Fruit fly (Drosophila melanogaster): Measurements from ENCODE around the gene pasha.
A peak's percentile ranks its signal among the peaks of the same experiment; 100 is the strongest.

pasha gene

DNA sequence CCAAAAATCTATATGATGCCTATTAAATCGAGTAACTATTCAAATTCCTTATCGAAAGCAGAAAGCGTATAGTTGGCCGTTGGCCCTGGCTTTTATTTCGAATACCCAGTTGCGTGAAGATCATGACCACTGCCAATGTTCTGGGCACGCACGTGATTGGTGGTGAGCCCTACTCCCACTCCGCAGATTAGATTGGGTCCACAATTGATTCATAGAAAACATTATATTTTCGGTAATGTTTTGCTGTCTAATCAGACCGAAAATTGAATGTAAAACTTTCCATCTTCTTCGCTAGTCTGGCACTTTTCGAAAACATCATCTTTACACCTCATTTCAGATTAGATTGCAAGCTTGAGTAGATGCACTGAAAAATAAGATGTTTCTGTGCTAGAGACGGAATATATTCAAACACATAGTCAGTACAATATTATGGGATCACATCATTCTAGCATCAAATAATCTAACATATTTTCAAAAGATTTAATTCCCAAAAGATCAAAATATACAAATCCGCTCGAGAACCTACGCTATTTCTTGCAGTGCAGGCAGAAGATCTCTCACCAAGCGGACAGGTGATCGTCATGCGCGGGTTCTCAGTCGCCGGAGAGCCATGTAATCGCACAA lies 25.4 kb upstream of the pasha start, which contains the start of gene CG1774 (continued):
- peak; percentile 76 for TF ChIP-seq CG6813 (GFP tag; optimal IDR thresholded peaks at IDR 0.05)
- no peak for TF ChIP-seq sim (GFP tag; IDR thresholded peaks at IDR 0.05)
- peak; percentile 82 for TF ChIP-seq bcd (GFP tag; optimal IDR thresholded peaks at IDR 0.05)
- TF ChIP-seq Ravus (GFP tag; IDR thresholded peaks at IDR 0.05) = peak; percentile 22
- peak; percentile 64 for TF ChIP-seq CG31441 (GFP tag; IDR thresholded peaks at IDR 0.05)
- peak; percentile 65 for TF ChIP-seq toy (GFP tag; IDR thresholded peaks at IDR 0.05)
- no peak for TF ChIP-seq Dip2 (GFP tag; IDR thresholded peaks at IDR 0.05)
- TF ChIP-seq CG2202 (tag; optimal IDR thresholded peaks at IDR 0.05) = no peak
- TF ChIP-seq CG31224 (GFP tag; IDR thresholded peaks at IDR 0.05) = peak; percentile 72
- TF ChIP-seq CG4707 (GFP tag; optimal IDR thresholded peaks at IDR 0.05) = no peak
- peak; percentile 45 for TF ChIP-seq YL-1 (GFP tag; optimal IDR thresholded peaks at IDR 0.05)
- no peak for TF ChIP-seq fd102C (GFP tag; optimal IDR thresholded peaks at IDR 0.05)
- peak; percentile 73 for TF ChIP-seq CG7987 (GFP tag; optimal IDR thresholded peaks at IDR 0.05)
- TF ChIP-seq CG12942 (GFP tag; optimal IDR thresholded peaks at IDR 0.05) = peak; percentile 54
- no peak for TF ChIP-seq Hr39 (optimal IDR thresholded peaks at IDR 0.05)
- no peak for TF ChIP-seq kah (GFP tag; optimal IDR thresholded peaks at IDR 0.05)
- TF ChIP-seq sqz (GFP tag; optimal IDR thresholded peaks at IDR 0.05) = no peak
- TF ChIP-seq Spps (tag; optimal IDR thresholded peaks at IDR 0.05) = peak; percentile 20
- TF ChIP-seq CG7839 (tag; optimal IDR thresholded peaks at IDR 0.05) = peak; percentile 85
- TF ChIP-seq ken (GFP tag; IDR thresholded peaks at IDR 0.05) = 0 out of 3 replicates have a peak, but pooled peaks have one; percentile 36
- TF ChIP-seq trem (tag; optimal IDR thresholded peaks at IDR 0.05) = peak; percentile 37
- TF ChIP-seq fd3F (GFP tag; optimal IDR thresholded peaks at IDR 0.05) = peak; percentile 66
- peak; percentile 87 for TF ChIP-seq rib (GFP tag; IDR thresholded peaks at IDR 0.05)
- TF ChIP-seq hkb (optimal IDR thresholded peaks at IDR 0.05) = no peak
- TF ChIP-seq hkb (GFP tag; IDR thresholded peaks at IDR 0.05) = peak; percentile 82
- peak; percentile 70 for TF ChIP-seq CG10543 (GFP tag; optimal IDR thresholded peaks at IDR 0.05)
- TF ChIP-seq ttk (GFP tag; IDR thresholded peaks at IDR 0.05) = peak; percentile 36; the same call in 1 of the 2 replicates
- no peak for TF ChIP-seq Stat92E (GFP tag; optimal IDR thresholded peaks at IDR 0.05)
- TF ChIP-seq Hey (tag; optimal IDR thresholded peaks at IDR 0.05) = no peak
- TF ChIP-seq CG14014 (GFP tag; IDR thresholded peaks at IDR 0.05) = peak; percentile 78
- peak; percentile 36 for TF ChIP-seq btn (GFP tag; optimal IDR thresholded peaks at IDR 0.05)
- TF ChIP-seq CG13424 (tag; optimal IDR thresholded peaks at IDR 0.05) = peak; percentile 72
- TF ChIP-seq CG6175 (GFP tag; IDR thresholded peaks at IDR 0.05) = peak; percentile 61; the same call in 2 of the 3 replicates
- peak; percentile 91 for TF ChIP-seq CG13624 (GFP tag; optimal IDR thresholded peaks at IDR 0.05)
- peak; percentile 76 for TF ChIP-seq pho (GFP tag; optimal IDR thresholded peaks at IDR 0.05)
- no peak for TF ChIP-seq nerfin-2 (GFP tag; IDR thresholded peaks at IDR 0.05; ENCODE audit: partially characterized antibody)
- TF ChIP-seq dati (GFP tag; IDR thresholded peaks at IDR 0.05) = no peak
- TF ChIP-seq Ets97D (GFP tag; optimal IDR thresholded peaks at IDR 0.05) = peak; percentile 26
- peak; percentile 11 for TF ChIP-seq CG13123 (GFP tag; optimal IDR thresholded peaks at IDR 0.05)
- TF ChIP-seq mirr (GFP tag; optimal IDR thresholded peaks at IDR 0.05) = peak; percentile 39
- TF ChIP-seq CG15011 (GFP tag; optimal IDR thresholded peaks at IDR 0.05) = peak; percentile 70
- TF ChIP-seq pan (optimal IDR thresholded peaks at IDR 0.05) = no peak
- peak in 1 of 2 experiments; percentile 80 for TF ChIP-seq pan (GFP tag; optimal IDR thresholded peaks at IDR 0.05 in 1 of 2, IDR thresholded peaks at IDR 0.05 in 1 of 2)
- TF ChIP-seq aop (GFP tag; IDR thresholded peaks at IDR 0.05) = no peak
- TF ChIP-seq row (GFP tag; IDR thresholded peaks at IDR 0.05) = peak; percentile 89
- peak; percentile 1 for TF ChIP-seq gcm2 (GFP tag; optimal IDR thresholded peaks at IDR 0.05)
- peak; percentile 40 for TF ChIP-seq odd (GFP tag; optimal IDR thresholded peaks at IDR 0.05)
- TF ChIP-seq nerfin-1 (tag; optimal IDR thresholded peaks at IDR 0.05) = no peak
- no peak for TF ChIP-seq gfzf (GFP tag; optimal IDR thresholded peaks at IDR 0.05)
- peak; percentile 71 for TF ChIP-seq CG18619 (GFP tag; optimal IDR thresholded peaks at IDR 0.05)
- TF ChIP-seq gro (GFP tag; optimal IDR thresholded peaks at IDR 0.05) = peak; percentile 92

All from whole organism, embryonic.